Fruit fly (Drosophila melanogaster) S2 (cell line): Measurements from ENCODE around the gene CG33700.

Source experiments
- CG8478 ChIP-seq: fragments of >200 bp; optimal IDR thresholded peaks from 2 replicates; lab custom pipeline; 2018
- CTCF ChIP-seq, 2 experiments: fragments of >200 bp; optimal IDR thresholded peaks; 2 replicates each; lab custom pipeline; 2018

DNA sequence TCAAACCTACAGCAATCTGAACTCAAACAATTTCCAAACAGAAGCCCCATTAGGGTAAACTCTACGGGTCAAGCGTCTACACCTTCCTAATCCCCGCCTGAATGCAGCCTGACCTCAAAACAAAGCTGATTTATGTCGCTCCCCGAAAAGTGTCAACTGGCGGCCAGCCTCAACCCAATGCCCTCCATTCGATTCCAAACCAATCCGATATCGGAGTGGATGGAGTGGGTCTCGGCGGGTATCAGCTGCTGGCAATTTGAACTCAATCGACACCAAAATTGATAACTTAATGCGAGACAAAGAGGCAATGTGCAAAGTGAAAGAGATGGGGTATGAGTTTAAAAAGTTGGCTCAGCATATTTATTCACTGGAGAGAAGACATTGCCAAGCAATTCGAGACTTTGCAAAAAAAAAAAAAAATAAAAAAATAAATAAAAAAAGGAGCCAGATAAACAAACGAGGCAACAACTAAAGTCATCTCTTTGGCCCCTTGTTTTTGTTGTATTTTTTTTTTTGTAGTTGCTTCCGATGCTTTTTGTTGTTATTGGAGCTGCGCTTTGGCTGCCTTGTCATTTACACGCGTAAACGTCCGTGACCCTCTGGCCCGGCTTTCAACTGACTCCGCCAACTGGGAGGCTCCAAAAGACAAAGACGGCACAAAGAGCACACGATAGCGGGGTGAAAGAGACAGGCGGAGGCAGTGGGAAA is 25.7 kb upstream of the CG33700 start:
- TF ChIP-seq CTCF (optimal IDR thresholded peaks at IDR 0.05; lab: Kevin White, UChicago) (no peak), CG8478 (lab: Kevin White, UChicago) (no peak)
